Worm (Caenorhabditis elegans) whole organism, L2 larva: ENCODE measurements around the gene hlh-4.

ENCODE experiments used
- C34F6.9 ChIP-seq: fragments of 150-350 bp; optimal IDR thresholded peaks from 2 replicates; lab custom pipeline; 2014; ENCODE audit warnings: missing biosample characterization, missing genetic modification characterization
- F13H6.1 ChIP-seq: sonication (generic microtip); optimal IDR thresholded peaks from 2 replicates; lab custom pipeline; 2016; ENCODE audit warnings: missing genetic modification characterization, missing compliant biosample characterization
- R02D3.7 ChIP-seq: fragments of 150-350 bp; optimal IDR thresholded peaks from 2 replicates; lab custom pipeline; 2014; ENCODE audit warnings: missing biosample characterization, missing genetic modification characterization
- Y55F3AM.14 ChIP-seq: fragments of 200-800 bp; sonication (Bioruptor generic); optimal IDR thresholded peaks from 2 replicates; lab custom pipeline; 2018; ENCODE audit warnings: mild to moderate bottlenecking, missing genetic modification characterization, missing compliant biosample characterization
- ZK546.5 ChIP-seq: sonication (generic microtip); optimal IDR thresholded peaks from 2 replicates; lab custom pipeline; 2017; ENCODE audit warnings: missing biosample characterization, missing genetic modification characterization
- alr-1 ChIP-seq: fragments of 150-350 bp; optimal IDR thresholded peaks from 2 replicates; lab custom pipeline; 2014; ENCODE audit warnings: missing biosample characterization, missing genetic modification characterization
- aly-2 ChIP-seq: fragments of 150-350 bp; optimal IDR thresholded peaks from 2 replicates; lab custom pipeline; 2014; ENCODE audit warnings: missing biosample characterization, missing genetic modification characterization
- ama-1 ChIP-seq: fragments of 150-350 bp; optimal IDR thresholded peaks from 2 replicates; lab custom pipeline; 2018; ENCODE audit warnings: inconsistent platforms
- blmp-1 ChIP-seq: sonication (generic microtip); optimal IDR thresholded peaks from 2 replicates; lab custom pipeline; 2017; ENCODE audit warnings: missing genetic modification characterization, mild to moderate bottlenecking, missing compliant biosample characterization, antibody characterized with exemption, moderate library complexity; ENCODE audit not compliant: insufficient read depth
- ceh-16 ChIP-seq: fragments of 150-350 bp; optimal IDR thresholded peaks from 2 replicates; lab custom pipeline; 2014; ENCODE audit warnings: missing biosample characterization, missing genetic modification characterization
- ceh-82 ChIP-seq: fragments of 150-350 bp; optimal IDR thresholded peaks from 2 replicates; lab custom pipeline; 2014; ENCODE audit warnings: missing biosample characterization, missing genetic modification characterization
- crh-2 ChIP-seq: sonication (generic microtip); optimal IDR thresholded peaks from 2 replicates; lab custom pipeline; 2017; ENCODE audit warnings: missing biosample characterization, missing genetic modification characterization
- dmd-4 ChIP-seq: sonication (generic microtip); optimal IDR thresholded peaks from 2 replicates; lab custom pipeline; 2017; ENCODE audit warnings: missing biosample characterization, missing genetic modification characterization
- egl-27 ChIP-seq: sonication (generic microtip); optimal IDR thresholded peaks from 3 replicates; lab custom pipeline; 2017; ENCODE audit warnings: missing biosample characterization, missing genetic modification reagents, missing genetic modification characterization
- fos-1 ChIP-seq: fragments of 150-350 bp; optimal IDR thresholded peaks from 2 replicates; lab custom pipeline; 2014; ENCODE audit warnings: missing biosample characterization, missing genetic modification characterization
- gmeb-1 ChIP-seq: fragments of 150-350 bp; optimal IDR thresholded peaks from 2 replicates; lab custom pipeline; 2014; ENCODE audit warnings: missing biosample characterization, missing genetic modification characterization
- lin-11 ChIP-seq: fragments of 150-350 bp; sonication (generic microtip); optimal IDR thresholded peaks from 2 replicates; lab custom pipeline; 2014; ENCODE audit warnings: missing biosample characterization, missing genetic modification characterization, inconsistent platforms, mixed read lengths
- lin-13 ChIP-seq: fragments of 150-350 bp; optimal IDR thresholded peaks from 2 replicates; lab custom pipeline; 2014; ENCODE audit warnings: missing biosample characterization, missing genetic modification reagents, missing genetic modification characterization
- lsy-2 ChIP-seq, 2 experiments: fragments of 150-350 bp in 1 of 2; sonication (generic microtip) in 1 of 2; optimal IDR thresholded peaks; 2 replicates each; lab custom pipeline; 2014 to 2017; ENCODE audit warnings: missing biosample characterization in 2 of 2, missing genetic modification characterization in 2 of 2
- mab-5 ChIP-seq: fragments of 150-350 bp; optimal IDR thresholded peaks from 2 replicates; lab custom pipeline; 2014; ENCODE audit warnings: missing biosample characterization, missing genetic modification characterization
- mbf-1 ChIP-seq: sonication (generic microtip); optimal IDR thresholded peaks from 2 replicates; lab custom pipeline; 2017; ENCODE audit warnings: missing biosample characterization, missing genetic modification characterization
- mdl-1 ChIP-seq, 2 experiments: fragments of 150-350 bp in 1 of 2; sonication (generic microtip) in 1 of 2; optimal IDR thresholded peaks; 2 replicates each; lab custom pipeline; 2017; ENCODE audit warnings: missing biosample characterization in 2 of 2, missing genetic modification characterization in 2 of 2
- nhr-10 ChIP-seq: sonication (generic microtip); optimal IDR thresholded peaks from 2 replicates; lab custom pipeline; 2017; ENCODE audit warnings: missing biosample characterization, missing genetic modification characterization
- nhr-11 ChIP-seq: fragments of 150-350 bp; optimal IDR thresholded peaks from 2 replicates; lab custom pipeline; 2014; ENCODE audit warnings: missing biosample characterization, missing genetic modification characterization
- nhr-129 ChIP-seq: fragments of 150-350 bp; optimal IDR thresholded peaks from 2 replicates; lab custom pipeline; 2014; ENCODE audit warnings: missing biosample characterization, missing genetic modification characterization
- nhr-21 ChIP-seq: fragments of 150-350 bp; optimal IDR thresholded peaks from 2 replicates; lab custom pipeline; 2014; ENCODE audit warnings: missing biosample characterization, missing genetic modification characterization
- nhr-23 ChIP-seq: fragments of 150-350 bp; optimal IDR thresholded peaks from 2 replicates; lab custom pipeline; 2014; ENCODE audit warnings: missing biosample characterization, missing genetic modification reagents, missing genetic modification characterization
- nhr-25 ChIP-seq: fragments of 150-350 bp; sonication (generic microtip); optimal IDR thresholded peaks from 3 replicates; lab custom pipeline; 2014; ENCODE audit warnings: missing biosample characterization, missing genetic modification characterization
- nhr-6 ChIP-seq: fragments of 150-350 bp; optimal IDR thresholded peaks from 2 replicates; lab custom pipeline; 2014; ENCODE audit warnings: missing biosample characterization, missing genetic modification characterization
- nhr-77 ChIP-seq: fragments of 150-350 bp; optimal IDR thresholded peaks from 2 replicates; lab custom pipeline; 2014; ENCODE audit warnings: missing biosample characterization, missing genetic modification characterization
- peb-1 ChIP-seq: fragments of 150-350 bp; optimal IDR thresholded peaks from 2 replicates; lab custom pipeline; 2014; ENCODE audit warnings: missing biosample characterization, missing genetic modification characterization
- sma-3 ChIP-seq: sonication (generic microtip); optimal IDR thresholded peaks from 2 replicates; lab custom pipeline; 2016; ENCODE audit warnings: missing genetic modification reagents, missing genetic modification characterization, missing compliant biosample characterization
- sma-9 ChIP-seq, 2 experiments: fragments of 150-350 bp in 1 of 2; sonication (generic microtip) in 1 of 2; optimal IDR thresholded peaks; 2 replicates each; lab custom pipeline; 2014 to 2016; ENCODE audit warnings: missing genetic modification characterization in 2 of 2, mild to moderate bottlenecking in 1 of 2, missing biosample characterization in 1 of 2, missing compliant biosample characterization in 1 of 2, missing genetic modification reagents in 1 of 2, moderate library complexity in 1 of 2
- snpc-4 ChIP-seq: fragments of 150-350 bp; optimal IDR thresholded peaks from 2 replicates; lab custom pipeline; 2014; ENCODE audit warnings: missing biosample characterization, missing genetic modification characterization
- unc-39 ChIP-seq: fragments of 150-350 bp; optimal IDR thresholded peaks from 2 replicates; lab custom pipeline; 2014; ENCODE audit warnings: missing biosample characterization, missing genetic modification characterization
- unc-55 ChIP-seq: fragments of 150-350 bp; sonication (generic microtip); optimal IDR thresholded peaks from 3 replicates; lab custom pipeline; 2014; ENCODE audit warnings: missing biosample characterization, missing genetic modification reagents, missing genetic modification characterization
- zag-1 ChIP-seq: fragments of 150-350 bp; optimal IDR thresholded peaks from 2 replicates; lab custom pipeline; 2014; ENCODE audit warnings: missing biosample characterization, missing genetic modification characterization
- ztf-4 ChIP-seq: fragments of 150-350 bp; optimal IDR thresholded peaks from 2 replicates; lab custom pipeline; 2014; ENCODE audit warnings: missing biosample characterization, missing genetic modification characterization

hlh-4 gene

ce11 chrIII:9782011-9782436 lies 43.2 kb upstream of the hlh-4 start, which contains the start of gene vha-2:
TSS of gene vha-2 (plus strand) at chrIII:9782164.
- TF ChIP-seq fos-1 (peak; percentile 29), lin-11 (peak; percentile 22), egl-27 (tag; lab: Kevin White, UChicago) (no peak), nhr-129 (tag; lab: Kevin White, UChicago) (peak; percentile 1), ceh-16 (tag; lab: Kevin White, UChicago) (no peak), sma-3 (GFP tag; lab: Kevin White, UChicago) (peak; percentile 15)

ce11 chrIII:9780665-9781304 lies 41.9 kb upstream of the hlh-4 start, which contains the start of gene vha-1:
TSS of gene vha-1 (plus strand) at chrIII:9781254.
- TF ChIP-seq ZK546.5 (tag; lab: Kevin White, UChicago) (peak; percentile 42), mbf-1 (tag; lab: Kevin White, UChicago) (no peak), gmeb-1 (tag; lab: Kevin White, UChicago) (peak; percentile 79), sma-9 (GFP tag; optimal IDR thresholded peaks at IDR 0.05; lab: Kevin White, UChicago) (peak; percentile 40), sma-9 (tag; optimal IDR thresholded peaks at IDR 0.05; lab: Kevin White, UChicago) (no peak), lin-11 (peak; percentile 67), ceh-82 (tag; lab: Kevin White, UChicago) (peak; percentile 55), zag-1 (tag; lab: Kevin White, UChicago) (peak; percentile 69), alr-1 (tag; lab: Kevin White, UChicago) (no peak), nhr-21 (peak; percentile 81), crh-2 (tag; lab: Kevin White, UChicago) (peak; percentile 95), mab-5 (tag; lab: Kevin White, UChicago) (peak; percentile 43), lsy-2 (tag; optimal IDR thresholded peaks at IDR 0.05; lab: Kevin White, UChicago) (peak; percentile 78 to 94), nhr-10 (tag; lab: Kevin White, UChicago) (no peak), nhr-129 (tag; lab: Kevin White, UChicago) (peak; percentile 88), egl-27 (tag; lab: Kevin White, UChicago) (peak; percentile 46), nhr-25 (tag; lab: Kevin White, UChicago) (peak; percentile 75), unc-39 (tag; lab: Kevin White, UChicago) (no peak), ztf-4 (tag; lab: Kevin White, UChicago) (peak; percentile 65), ama-1 (lab: Kevin White, UChicago) (peak; percentile 78), lin-13 (GFP tag; lab: Kevin White, UChicago) (peak; percentile 85), peb-1 (tag; lab: Kevin White, UChicago) (no peak), snpc-4 (tag; lab: Kevin White, UChicago) (peak; percentile 53), nhr-6 (tag; lab: Kevin White, UChicago) (peak; percentile 39), R02D3.7 (tag; lab: Kevin White, UChicago) (peak; percentile 11), unc-55 (GFP tag; lab: Kevin White, UChicago) (peak; percentile 97), nhr-77 (no peak), mdl-1 (tag; optimal IDR thresholded peaks at IDR 0.05; lab: Kevin White, UChicago) (peak in 1 of 2 experiments; percentile 41), F13H6.1 (peak; percentile 74), Y55F3AM.14 (GFP tag; lab: Kevin White, UChicago) (no peak), sma-3 (GFP tag; lab: Kevin White, UChicago) (peak; percentile 83), nhr-23 (tag; lab: Kevin White, UChicago) (no peak), C34F6.9 (tag; lab: Kevin White, UChicago) (peak; percentile 98), fos-1 (peak; percentile 99), blmp-1 (tag; lab: Kevin White, UChicago) (peak; percentile 56), aly-2 (no peak)

ce11 chrIII:9780254-9780653 lies 41.4 kb upstream of the hlh-4 start, which contains the start of gene sqv-3:
TSS of gene sqv-3 (minus strand) at chrIII:9780354.
- TF ChIP-seq sma-3 (GFP tag; lab: Kevin White, UChicago) (no peak), nhr-25 (tag; lab: Kevin White, UChicago) (no peak), dmd-4 (tag; lab: Kevin White, UChicago) (no peak), ceh-16 (tag; lab: Kevin White, UChicago) (no peak), nhr-21 (no peak), nhr-11 (no peak), crh-2 (tag; lab: Kevin White, UChicago) (no peak)
